Worm (Caenorhabditis elegans): Measurements from ENCODE around the gene wsp-1.

- TF ChIP-seq egl-44 (GFP tag; IDR thresholded peaks at IDR 0.05) (no peak), F55B11.4 (tag; optimal IDR thresholded peaks at IDR 0.05; ENCODE audit: borderline replicate concordance, insufficient read depth) (no peak), akir-1 (GFP tag; optimal IDR thresholded peaks at IDR 0.05) (no peak), nhr-90 (tag; optimal IDR thresholded peaks at IDR 0.05) (no peak), lsl-1 (GFP tag; optimal IDR thresholded peaks at IDR 0.05) (no peak), madf-10 (tag; optimal IDR thresholded peaks at IDR 0.05) (no peak), repo-1 (tag; optimal IDR thresholded peaks at IDR 0.05) (no peak), lin-54 (GFP tag; optimal IDR thresholded peaks at IDR 0.05) (no peak), efl-1 (GFP tag; optimal IDR thresholded peaks at IDR 0.05) (no peak)
Observed at ce11 chrIV:8244112-8244511, 45.4 kb upstream of the wsp-1 start, which contains the start of gene T09A12.1.
